Worm (Caenorhabditis elegans) whole organism, mixed stage, embryonic: ENCODE results near the gene rnp-9.

Experiments used
- M03D4.4 ChIP-seq: sonication (generic microtip); optimal IDR thresholded peaks from 2 replicates; lab custom pipeline; 2017; ENCODE audit warnings: mild to moderate bottlenecking, missing genetic modification characterization, missing compliant biosample characterization
- bed-3 ChIP-seq: fragments of 200-800 bp; sonication (Bioruptor generic); optimal IDR thresholded peaks from 3 replicates; lab custom pipeline; 2018; ENCODE audit warnings: mild to moderate bottlenecking, missing genetic modification characterization, moderate library complexity, missing compliant biosample characterization
- ceh-39 ChIP-seq: fragments of 150-350 bp; optimal IDR thresholded peaks from 2 replicates; lab custom pipeline; 2014; ENCODE audit warnings: missing biosample characterization, missing genetic modification characterization
- ceh-43 ChIP-seq: fragments of 200-800 bp; sonication (Bioruptor generic); optimal IDR thresholded peaks from 2 replicates; lab custom pipeline; 2018; ENCODE audit warnings: mild to moderate bottlenecking, missing genetic modification characterization, moderate library complexity, missing compliant biosample characterization
- ces-1 ChIP-seq: fragments of 150-350 bp; optimal IDR thresholded peaks from 2 replicates; lab custom pipeline; 2014; ENCODE audit warnings: missing biosample characterization, missing genetic modification reagents, missing genetic modification characterization
- cnd-1 ChIP-seq: fragments of 200-800 bp; sonication (Bioruptor generic); optimal IDR thresholded peaks from 2 replicates; lab custom pipeline; 2018; ENCODE audit warnings: mild to moderate bottlenecking, missing genetic modification characterization, missing compliant biosample characterization
- drap-1 ChIP-seq: fragments of 200-800 bp; sonication (Bioruptor generic); optimal IDR thresholded peaks from 3 replicates; lab custom pipeline; 2018; ENCODE audit warnings: mild to moderate bottlenecking, missing genetic modification characterization, missing compliant biosample characterization
- elt-1 ChIP-seq: sonication (generic microtip); optimal IDR thresholded peaks from 2 replicates; lab custom pipeline; 2017; ENCODE audit warnings: missing genetic modification characterization, mild to moderate bottlenecking, missing compliant biosample characterization, antibody characterized with exemption, moderate library complexity, borderline replicate concordance; ENCODE audit not compliant: insufficient read depth
- flh-1 ChIP-seq: fragments of 200-800 bp; sonication (Bioruptor generic); optimal IDR thresholded peaks from 2 replicates; lab custom pipeline; 2018; ENCODE audit warnings: mild to moderate bottlenecking, missing genetic modification characterization, moderate library complexity, missing compliant biosample characterization
- ham-2 ChIP-seq: fragments of 200-800 bp; sonication (Bioruptor generic); optimal IDR thresholded peaks from 2 replicates; lab custom pipeline; 2018; ENCODE audit warnings: mild to moderate bottlenecking, missing genetic modification characterization, missing compliant biosample characterization
- hlh-1 ChIP-seq: fragments of 150-350 bp; optimal IDR thresholded peaks from 2 replicates; lab custom pipeline; 2014; ENCODE audit warnings: missing biosample characterization, missing genetic modification reagents, missing genetic modification characterization
- lin-13 ChIP-seq: fragments of 150-350 bp; optimal IDR thresholded peaks from 2 replicates; lab custom pipeline; 2014; ENCODE audit warnings: missing biosample characterization, missing genetic modification characterization
- lsy-2 ChIP-seq: fragments of 150-350 bp; optimal IDR thresholded peaks from 2 replicates; lab custom pipeline; 2014; ENCODE audit warnings: missing biosample characterization, missing genetic modification characterization
- mab-5 ChIP-seq: fragments of 150-350 bp; optimal IDR thresholded peaks from 2 replicates; lab custom pipeline; 2014; ENCODE audit warnings: missing biosample characterization, missing genetic modification characterization
- mep-1 ChIP-seq: fragments of 150-350 bp; optimal IDR thresholded peaks from 2 replicates; lab custom pipeline; 2017; ENCODE audit warnings: missing biosample characterization, missing genetic modification reagents, missing genetic modification characterization, inconsistent platforms
- mls-2 ChIP-seq: sonication (generic microtip); optimal IDR thresholded peaks from 2 replicates; lab custom pipeline; 2016; ENCODE audit warnings: mild to moderate bottlenecking, missing genetic modification characterization, moderate library complexity, missing compliant biosample characterization
- nhr-12 ChIP-seq: fragments of 150-350 bp; optimal IDR thresholded peaks from 2 replicates; lab custom pipeline; 2014; ENCODE audit warnings: missing biosample characterization, missing genetic modification characterization
- nhr-2 ChIP-seq: fragments of 150-350 bp; optimal IDR thresholded peaks from 2 replicates; lab custom pipeline; 2014; ENCODE audit warnings: missing biosample characterization, missing genetic modification characterization
- nhr-237 ChIP-seq: fragments of 150-350 bp; optimal IDR thresholded peaks from 2 replicates; lab custom pipeline; 2014; ENCODE audit warnings: missing biosample characterization, missing genetic modification characterization
- nhr-28 ChIP-seq: fragments of 150-350 bp; optimal IDR thresholded peaks from 2 replicates; lab custom pipeline; 2014; ENCODE audit warnings: missing biosample characterization, missing genetic modification characterization
- pha-4 ChIP-seq: fragments of 150-350 bp; optimal IDR thresholded peaks from 2 replicates; lab custom pipeline; 2018; ENCODE audit warnings: missing biosample characterization, missing genetic modification reagents, missing genetic modification characterization
- sem-2 ChIP-seq: fragments of 200-800 bp; sonication (Bioruptor generic); optimal IDR thresholded peaks from 2 replicates; lab custom pipeline; 2018; ENCODE audit warnings: mild to moderate bottlenecking, missing genetic modification characterization, missing compliant biosample characterization
- snpc-4 ChIP-seq: fragments of 150-350 bp; optimal IDR thresholded peaks from 2 replicates; lab custom pipeline; 2014; ENCODE audit warnings: missing biosample characterization, missing genetic modification characterization
- sptf-1 ChIP-seq: sonication (generic microtip); optimal IDR thresholded peaks from 2 replicates; lab custom pipeline; 2017; ENCODE audit warnings: mild to moderate bottlenecking, missing genetic modification characterization, moderate library complexity, missing compliant biosample characterization
- tbx-8 ChIP-seq: fragments of 200-800 bp; sonication (Bioruptor generic); optimal IDR thresholded peaks from 2 replicates; lab custom pipeline; 2018; ENCODE audit warnings: mild to moderate bottlenecking, missing genetic modification characterization, moderate library complexity, missing compliant biosample characterization
- unc-120 ChIP-seq: sonication (generic microtip); optimal IDR thresholded peaks from 2 replicates; lab custom pipeline; 2017; ENCODE audit warnings: missing genetic modification characterization, missing compliant biosample characterization; ENCODE audit not compliant: poor library complexity, severe bottlenecking
- unc-39 ChIP-seq: fragments of 150-350 bp; optimal IDR thresholded peaks from 2 replicates; lab custom pipeline; 2014; ENCODE audit warnings: missing biosample characterization, missing genetic modification characterization
- unc-62 ChIP-seq: fragments of 150-350 bp; optimal IDR thresholded peaks from 2 replicates; lab custom pipeline; 2014; ENCODE audit warnings: missing biosample characterization, missing genetic modification reagents, missing genetic modification characterization
- ztf-11 ChIP-seq: fragments of 150-350 bp; optimal IDR thresholded peaks from 2 replicates; lab custom pipeline; 2014; ENCODE audit warnings: missing biosample characterization, missing genetic modification characterization

rnp-9 gene

ce11 chrX:10189244-10189643 lies 22.1 kb downstream of the rnp-9 start:
- TF ChIP-seq hlh-1 (tag; lab: Kevin White, UChicago) (no peak), mep-1 (tag; lab: Kevin White, UChicago) (no peak), nhr-12 (tag; lab: Kevin White, UChicago) (no peak), elt-1 (tag; lab: Kevin White, UChicago) (no peak), nhr-237 (tag; lab: Kevin White, UChicago) (no peak)

- TF ChIP-seq nhr-2 (no peak), mls-2 (tag; lab: Kevin White, UChicago) (no peak), ham-2 (GFP tag; lab: Kevin White, UChicago) (no peak), unc-62 (GFP tag; lab: Kevin White, UChicago) (no peak), ceh-39 (no peak), bed-3 (no peak), sem-2 (GFP tag; lab: Kevin White, UChicago) (no peak), cnd-1 (tag; lab: Kevin White, UChicago) (no peak), hlh-1 (tag; lab: Kevin White, UChicago) (no peak)
These were observed 22.7 kb downstream of the rnp-9 start for ce11 chrX:10189805-10190204.

ce11 chrX:10194327-10195096 lies 27.4 kb downstream of the rnp-9 start, which contains the start of gene myrf-2:
myrf-2 (minus strand) TSS chrX:10194377.
- TF ChIP-seq lin-13 (tag; lab: Kevin White, UChicago): no peak
- no peak for TF ChIP-seq unc-120 (tag; lab: Kevin White, UChicago)
- TF ChIP-seq pha-4: no peak
- TF ChIP-seq snpc-4 (tag; lab: Kevin White, UChicago): no peak
- TF ChIP-seq nhr-2: no peak
- TF ChIP-seq flh-1: no peak
- TF ChIP-seq lsy-2 (tag; lab: Kevin White, UChicago): no peak
- TF ChIP-seq elt-1 (tag; lab: Kevin White, UChicago): no peak
- TF ChIP-seq ham-2 (GFP tag; lab: Kevin White, UChicago): no peak
- TF ChIP-seq nhr-28: no peak
- TF ChIP-seq tbx-8 (GFP tag; lab: Kevin White, UChicago): no peak
- no peak for TF ChIP-seq M03D4.4 (tag; lab: Kevin White, UChicago)
- no peak for TF ChIP-seq mab-5 (tag; lab: Kevin White, UChicago)
- no peak for TF ChIP-seq hlh-1 (tag; lab: Kevin White, UChicago)

ce11 chrX:10197204-10197756 lies 30.2 kb downstream of the rnp-9 start, which contains the start of gene nucb-1:
nucb-1 (plus strand) TSS chrX:10197706.
- TF ChIP-seq pha-4 (peak; percentile 43), unc-39 (tag; lab: Kevin White, UChicago) (peak; percentile 5), drap-1 (GFP tag; lab: Kevin White, UChicago) (peak; percentile 4), unc-120 (tag; lab: Kevin White, UChicago) (peak; percentile 69), flh-1 (no peak), nhr-237 (tag; lab: Kevin White, UChicago) (peak; percentile 70), mep-1 (tag; lab: Kevin White, UChicago) (peak; percentile 46), unc-62 (GFP tag; lab: Kevin White, UChicago) (peak; percentile 75), ceh-43 (GFP tag; lab: Kevin White, UChicago) (no peak), hlh-1 (tag; lab: Kevin White, UChicago) (peak; percentile 52), lsy-2 (tag; lab: Kevin White, UChicago) (peak; percentile 47), ztf-11 (tag; lab: Kevin White, UChicago) (no peak), ces-1 (peak; percentile 58), ceh-39 (peak; percentile 68), sptf-1 (tag; lab: Kevin White, UChicago) (no peak), elt-1 (tag; lab: Kevin White, UChicago) (no peak)
- TF ChIP-seq, all 35 proteins: peak for 11

ce11 chrX:10199202-10199601 lies 32.1 kb downstream of the rnp-9 start:
- TF ChIP-seq cnd-1 (tag; lab: Kevin White, UChicago): no peak
